Fruit fly (Drosophila melanogaster) whole organism, wandering third instar larva: ENCODE measurements around the gene laf.

Experiments
- Hnf4 ChIP-seq: fragments of 200-800 bp; sonication (Bioruptor generic); optimal IDR thresholded peaks from 2 replicates; lab custom pipeline; 2016; ENCODE audit warnings: missing biosample characterization, mild to moderate bottlenecking, missing genetic modification characterization
- Sp1 ChIP-seq: fragments of 200-800 bp; sonication (Bioruptor generic); optimal IDR thresholded peaks from 3 replicates; lab custom pipeline; 2019; ENCODE audit warnings: missing biosample characterization, mild to moderate bottlenecking, missing genetic modification characterization, moderate library complexity
- foxo ChIP-seq, 2 experiments: fragments of 200-800 bp; sonication (Bioruptor generic); optimal IDR thresholded peaks; 2 replicates in 1 of 2; 3 replicates in 1 of 2; lab custom pipeline; 2016 to 2017; ENCODE audit warnings: missing biosample characterization in 2 of 2, missing genetic modification characterization in 2 of 2
- h ChIP-seq: fragments of 200-800 bp; sonication (Bioruptor generic); optimal IDR thresholded peaks from 3 replicates; lab custom pipeline; 2016; ENCODE audit warnings: missing biosample characterization, mild to moderate bottlenecking, missing genetic modification characterization
- lola ChIP-seq: fragments of >200 bp; optimal IDR thresholded peaks from 2 replicates; lab custom pipeline; 2017; ENCODE audit warnings: missing biosample characterization, missing genetic modification characterization
- psq ChIP-seq: fragments of 200-800 bp; sonication (Bioruptor generic); optimal IDR thresholded peaks from 3 replicates; lab custom pipeline; 2017; ENCODE audit warnings: missing biosample characterization, mild to moderate bottlenecking, missing genetic modification characterization, moderate library complexity
- usp ChIP-seq: fragments of >200 bp; optimal IDR thresholded peaks from 2 replicates; lab custom pipeline; 2017; ENCODE audit warnings: missing biosample characterization, missing genetic modification characterization

dm6 chr3R:4852373-4852860, 25.9 kb downstream of the laf start, which contains the start of gene opa:
- TF ChIP-seq h (GFP tag; lab: Kevin White, UChicago) (no peak), Sp1 (GFP tag; lab: Kevin White, UChicago) (no peak), foxo (GFP tag; optimal IDR thresholded peaks at IDR 0.05; lab: Kevin White, UChicago) (no peak), lola (GFP tag; lab: Kevin White, UChicago) (no peak), psq (GFP tag; lab: Kevin White, UChicago) (no peak), usp (GFP tag; lab: Kevin White, UChicago) (no peak), Hnf4 (GFP tag; lab: Kevin White, UChicago) (no peak)
